Fruit fly (Drosophila melanogaster) whole organism, pupa: ENCODE measurements around the gene Pex7.
A peak's percentile ranks its signal among the peaks of the same experiment; 100 is the strongest.

Experiments used
- CG10348 ChIP-seq: fragments of 200-800 bp; sonication (Bioruptor generic); IDR thresholded peaks from 2 replicates; pipeline ENCODE4 v1.3.6; 2022; ENCODE audit warnings: missing biosample characterization, missing genetic modification characterization
- CG12605 ChIP-seq: fragments of 200-800 bp; sonication (Bioruptor generic); IDR thresholded peaks from 2 replicates; pipeline ENCODE4 v1.3.6; 2022; ENCODE audit warnings: missing biosample characterization, missing genetic modification characterization
- CG13204 ChIP-seq: fragments of 200-800 bp; sonication (Bioruptor generic); optimal IDR thresholded peaks from 2 replicates; lab custom pipeline; 2018; ENCODE audit warnings: missing biosample characterization, mild to moderate bottlenecking, missing genetic modification characterization, moderate library complexity
- CG14655 ChIP-seq: fragments of 200-800 bp; sonication (Bioruptor generic); optimal IDR thresholded peaks from 3 replicates; lab custom pipeline; 2017; ENCODE audit warnings: mild to moderate bottlenecking, missing biosample characterization, missing genetic modification reagents, missing genetic modification characterization
- CG15710 ChIP-seq: fragments of 200-800 bp; sonication (Bioruptor generic); optimal IDR thresholded peaks from 2 replicates; lab custom pipeline; 2018; ENCODE audit warnings: missing biosample characterization, mild to moderate bottlenecking, missing genetic modification characterization, moderate library complexity
- CG17806 ChIP-seq: fragments of 200-800 bp; sonication (Bioruptor generic); optimal IDR thresholded peaks from 2 replicates; lab custom pipeline; 2018; ENCODE audit warnings: missing biosample characterization, mild to moderate bottlenecking, missing genetic modification characterization, moderate library complexity
- CG32121 ChIP-seq: fragments of 200-800 bp; sonication (Bioruptor generic); IDR thresholded peaks from 2 replicates; pipeline ENCODE4 v1.3.6; 2022; ENCODE audit warnings: missing biosample characterization, missing genetic modification characterization
- CG34367 ChIP-seq: fragments of 200-800 bp; sonication (Bioruptor generic); optimal IDR thresholded peaks from 2 replicates; lab custom pipeline; 2018; ENCODE audit warnings: missing biosample characterization, mild to moderate bottlenecking, missing genetic modification characterization
- CG4496 ChIP-seq: fragments of 200-800 bp; sonication (Bioruptor generic); IDR thresholded peaks from 3 replicates; pipeline ENCODE4 v1.3.6; 2022; ENCODE audit warnings: missing biosample characterization, missing genetic modification characterization
- CG8159 ChIP-seq: fragments of 200-800 bp; sonication (Bioruptor generic); optimal IDR thresholded peaks from 3 replicates; lab custom pipeline; 2018; ENCODE audit warnings: missing biosample characterization, mild to moderate bottlenecking, missing genetic modification characterization, moderate library complexity
- CG8301 ChIP-seq: fragments of 200-800 bp; sonication (Bioruptor generic); optimal IDR thresholded peaks from 2 replicates; lab custom pipeline; 2018; ENCODE audit warnings: missing biosample characterization, mild to moderate bottlenecking, missing genetic modification characterization
- CG9948 ChIP-seq: fragments of 200-800 bp; sonication (Bioruptor generic); optimal IDR thresholded peaks from 2 replicates; lab custom pipeline; 2018; ENCODE audit warnings: missing biosample characterization, mild to moderate bottlenecking, missing genetic modification characterization, moderate library complexity
- D1 ChIP-seq: fragments of 200-800 bp; sonication (Bioruptor generic); optimal IDR thresholded peaks from 2 replicates; lab custom pipeline; 2018; ENCODE audit warnings: missing biosample characterization, mild to moderate bottlenecking, missing genetic modification characterization, moderate library complexity
- EcR ChIP-seq: fragments of 200-800 bp; sonication (Bioruptor generic); optimal IDR thresholded peaks from 3 replicates; lab custom pipeline; 2019; ENCODE audit warnings: missing biosample characterization, missing genetic modification characterization, mild to moderate bottlenecking, moderate library complexity, missing genetic modification reagents
- Ets98B ChIP-seq: fragments of 200-800 bp; sonication (Bioruptor generic); IDR thresholded peaks from 2 replicates; pipeline ENCODE4 v1.3.6; 2022; ENCODE audit warnings: missing biosample characterization, missing genetic modification characterization
- Pif1A ChIP-seq: fragments of 200-800 bp; sonication (Bioruptor generic); optimal IDR thresholded peaks from 3 replicates; lab custom pipeline; 2016; ENCODE audit warnings: missing biosample characterization, missing genetic modification characterization
- Pif1B ChIP-seq: fragments of 200-800 bp; sonication (Bioruptor generic); optimal IDR thresholded peaks from 3 replicates; lab custom pipeline; 2016; ENCODE audit warnings: missing biosample characterization, missing genetic modification characterization
- Snoo ChIP-seq: fragments of 200-800 bp; sonication (Bioruptor generic); optimal IDR thresholded peaks from 3 replicates; lab custom pipeline; 2017; ENCODE audit warnings: missing biosample characterization, mild to moderate bottlenecking, missing genetic modification characterization, inconsistent platforms
- fd96Ca ChIP-seq: fragments of 200-800 bp; sonication (Bioruptor generic); IDR thresholded peaks from 3 replicates; pipeline ENCODE4 v1.3.6; 2022; ENCODE audit warnings: missing biosample characterization, missing genetic modification characterization
- gl ChIP-seq: fragments of 200-800 bp; sonication (Bioruptor generic); optimal IDR thresholded peaks from 2 replicates; lab custom pipeline; 2018; ENCODE audit warnings: missing biosample characterization, mild to moderate bottlenecking, missing genetic modification characterization
- rn ChIP-seq: fragments of 200-800 bp; sonication (Bioruptor generic); IDR thresholded peaks from 2 replicates; pipeline ENCODE4 v1.3.6; 2022; ENCODE audit warnings: missing biosample characterization, missing genetic modification characterization

Pex7 gene

DNA sequence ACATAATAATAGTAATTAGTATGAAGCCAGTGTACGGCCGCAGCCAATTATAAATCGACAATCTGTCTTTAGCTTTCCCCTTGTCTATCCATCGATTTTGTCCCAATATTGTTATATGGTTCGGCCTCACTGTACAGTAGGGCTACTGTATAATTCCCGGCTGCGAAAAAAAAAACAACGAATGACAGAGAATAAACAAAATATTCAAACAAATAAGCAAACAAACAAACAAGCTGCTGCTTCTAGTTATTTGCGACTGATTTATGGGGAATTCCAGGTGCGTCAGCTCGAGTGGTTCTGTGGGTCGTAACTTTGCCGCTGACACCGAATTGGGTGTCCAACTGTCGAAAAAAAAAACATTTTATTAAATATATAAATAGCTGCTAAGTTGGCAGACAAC lies 42.7 kb downstream of the Pex7 start:
- no peak for TF ChIP-seq EcR (GFP tag; lab: Kevin White, UChicago)

dm6 chr3L:8690630-8691029 lies 43.7 kb downstream of the Pex7 start:
- TF ChIP-seq CG9948 (no peak), EcR (GFP tag; lab: Kevin White, UChicago) (no peak), Ets98B (GFP tag; lab: Robert Waterston, UW) (no peak), CG15710 (tag; lab: Kevin White, UChicago) (no peak), CG8301 (tag; lab: Kevin White, UChicago) (no peak), CG10348 (GFP tag; lab: Robert Waterston, UW) (no peak), CG12605 (GFP tag; lab: Robert Waterston, UW) (no peak), CG32121 (GFP tag; lab: Robert Waterston, UW) (no peak), CG17806 (tag; lab: Kevin White, UChicago) (no peak), CG14655 (no peak), rn (GFP tag; lab: Robert Waterston, UW) (no peak), Pif1B (GFP tag; lab: Kevin White, UChicago) (no peak), D1 (tag; lab: Kevin White, UChicago) (no peak), CG34367 (tag; lab: Kevin White, UChicago) (no peak), gl (tag; lab: Kevin White, UChicago) (no peak), CG13204 (GFP tag; lab: Kevin White, UChicago) (no peak), Snoo (no peak), CG4496 (GFP tag; lab: Robert Waterston, UW) (no peak)

- TF ChIP-seq CG4496 (GFP tag; lab: Robert Waterston, UW) = peak; percentile 66
- TF ChIP-seq CG14655 = peak; percentile 56
- peak; percentile 46 for TF ChIP-seq CG12605 (GFP tag; lab: Robert Waterston, UW)
- TF ChIP-seq Ets98B (GFP tag; lab: Robert Waterston, UW) = peak; percentile 48
- TF ChIP-seq CG32121 (GFP tag; lab: Robert Waterston, UW) = no peak
- TF ChIP-seq CG10348 (GFP tag; lab: Robert Waterston, UW) = no peak
- TF ChIP-seq CG8301 (tag; lab: Kevin White, UChicago) = peak; percentile 11
- peak; percentile 8 for TF ChIP-seq CG34367 (tag; lab: Kevin White, UChicago)
- peak; percentile 81 for TF ChIP-seq gl (tag; lab: Kevin White, UChicago)
- TF ChIP-seq EcR (GFP tag; lab: Kevin White, UChicago) = peak; percentile 75
- peak; percentile 9 for TF ChIP-seq CG17806 (tag; lab: Kevin White, UChicago)
- peak; percentile 50 for TF ChIP-seq CG15710 (tag; lab: Kevin White, UChicago)
- TF ChIP-seq Pif1B (GFP tag; lab: Kevin White, UChicago) = no peak
- TF ChIP-seq Pif1A (GFP tag; lab: Kevin White, UChicago) = peak; percentile 11
- TF ChIP-seq CG9948 = peak; percentile 35
- TF ChIP-seq CG13204 (GFP tag; lab: Kevin White, UChicago) = peak; percentile 64
- TF ChIP-seq rn (GFP tag; lab: Robert Waterston, UW) = 0 out of 2 replicates have a peak, but pooled peaks have one; percentile 11
- TF ChIP-seq Snoo = peak; percentile 48
- TF ChIP-seq D1 (tag; lab: Kevin White, UChicago) = peak; percentile 26
- TF ChIP-seq CG8159 (tag; lab: Kevin White, UChicago) = peak; percentile 59
- peak; percentile 57; the same call in 1 of the 3 replicates for TF ChIP-seq fd96Ca
- TF ChIP-seq, all 21 proteins: peak for 18
These were observed 45.2 kb downstream of the Pex7 start for dm6 chr3L:8691891-8692874.

DNA sequence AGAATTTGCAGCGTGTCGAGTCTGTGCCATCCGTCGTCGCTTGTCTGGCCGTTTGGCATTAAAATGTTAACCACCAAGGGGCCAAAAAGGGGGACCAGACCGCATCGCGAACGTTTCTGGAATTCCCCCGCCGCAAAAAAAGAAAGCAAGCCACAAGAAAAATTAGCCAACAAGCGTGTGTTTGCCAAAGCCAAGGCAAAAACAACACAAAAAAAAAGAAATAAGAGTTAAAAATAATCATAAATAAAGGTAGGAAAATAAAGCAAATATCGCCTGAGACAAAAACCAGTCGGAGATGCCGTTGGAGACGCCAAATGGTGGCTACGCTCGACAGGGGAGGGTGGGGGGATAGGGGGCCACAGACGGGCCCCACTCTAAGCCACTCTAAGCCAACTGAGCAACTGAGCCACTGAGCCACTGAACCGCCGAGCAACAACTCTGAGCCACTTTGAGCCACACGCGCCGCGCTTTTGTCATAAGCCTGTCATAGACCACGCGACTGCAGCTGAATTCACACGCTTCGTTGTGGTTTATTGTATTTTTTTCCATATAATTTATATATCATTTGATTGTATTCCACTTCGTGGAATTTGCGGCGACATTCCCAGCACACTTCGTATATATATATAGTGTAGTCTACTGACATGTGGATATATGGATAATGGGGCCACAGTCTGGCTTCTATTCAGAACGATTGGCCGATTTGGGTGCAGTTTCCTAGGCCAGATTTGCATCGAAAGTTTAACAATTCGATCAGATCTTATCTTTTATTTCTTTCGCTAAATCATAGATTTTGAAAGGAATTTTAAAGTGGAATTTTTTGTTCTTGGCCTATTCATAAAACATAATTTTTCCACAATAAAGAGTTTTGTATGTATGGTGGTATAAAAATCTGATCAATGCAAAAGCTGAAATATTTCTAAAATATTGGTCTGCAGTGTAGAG lies 46.9 kb downstream of the Pex7 start:
- TF ChIP-seq CG8301 (tag; lab: Kevin White, UChicago) (peak; percentile 36), CG13204 (GFP tag; lab: Kevin White, UChicago) (no peak), Pif1B (GFP tag; lab: Kevin White, UChicago) (no peak), CG17806 (tag; lab: Kevin White, UChicago) (no peak), CG9948 (no peak), CG4496 (GFP tag; lab: Robert Waterston, UW) (peak; percentile 69; the same call in 2 of the 3 replicates), fd96Ca (peak; percentile 64; the same call in 2 of the 3 replicates), D1 (tag; lab: Kevin White, UChicago) (no peak), gl (tag; lab: Kevin White, UChicago) (no peak), CG32121 (GFP tag; lab: Robert Waterston, UW) (peak; percentile 62; the same call in 1 of the 2 replicates), Pif1A (GFP tag; lab: Kevin White, UChicago) (no peak), EcR (GFP tag; lab: Kevin White, UChicago) (no peak), Ets98B (GFP tag; lab: Robert Waterston, UW) (peak; percentile 76), CG14655 (peak; percentile 47), rn (GFP tag; lab: Robert Waterston, UW) (0 out of 2 replicates have a peak, but pooled peaks have one; percentile 24), CG15710 (tag; lab: Kevin White, UChicago) (no peak), CG10348 (GFP tag; lab: Robert Waterston, UW) (no peak), Snoo (no peak), CG34367 (tag; lab: Kevin White, UChicago) (no peak), CG12605 (GFP tag; lab: Robert Waterston, UW) (peak; percentile 74), CG8159 (tag; lab: Kevin White, UChicago) (no peak)
